Fruit fly (Drosophila melanogaster): ENCODE data around the gene CG32246.

The CG32246 gene

DNA sequence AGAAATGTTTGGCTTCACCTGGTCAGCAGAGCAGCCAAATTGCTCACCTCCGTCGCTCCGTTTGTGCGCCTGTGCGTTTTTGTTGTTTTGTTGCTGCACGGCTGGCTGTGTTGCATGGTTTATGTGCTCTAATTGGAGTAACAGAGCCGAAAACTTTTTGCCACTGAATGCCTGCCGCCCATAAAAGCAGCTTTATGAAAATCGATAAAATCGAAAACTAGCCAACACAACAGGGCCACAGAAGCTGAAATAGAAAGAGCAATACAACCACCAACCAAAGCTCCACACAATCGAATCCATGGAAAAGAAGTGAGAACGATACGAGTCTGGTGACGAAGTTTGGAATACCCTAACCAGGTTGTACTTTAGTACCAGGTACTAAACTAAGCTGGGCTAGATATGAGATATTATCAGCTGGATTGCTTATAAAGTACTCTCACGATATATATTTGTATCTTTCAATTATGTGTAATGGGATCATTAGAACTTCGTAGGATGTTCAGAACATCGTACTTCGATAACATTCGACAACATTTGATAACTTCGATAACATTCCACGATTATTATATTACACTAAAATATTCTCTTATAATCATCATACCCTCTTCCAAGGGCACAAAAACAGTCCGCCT is 2.0 kb upstream of the CG32246 start:
- TF ChIP-seq CG7101 (tag; optimal IDR thresholded peaks at IDR 0.05) (no peak), kay (GFP tag; ENCODE audit: borderline replicate concordance) (no peak), Hr96 (GFP tag; optimal IDR thresholded peaks at IDR 0.05) (no peak), CG5204 (GFP tag; optimal IDR thresholded peaks at IDR 0.05) (no peak), bab1 (GFP tag; optimal IDR thresholded peaks at IDR 0.05) (no peak), CG33017 (tag; optimal IDR thresholded peaks at IDR 0.05) (no peak), pad (GFP tag; optimal IDR thresholded peaks at IDR 0.05) (no peak), Mnt (GFP tag; optimal IDR thresholded peaks at IDR 0.05) (no peak), toe (GFP tag; optimal IDR thresholded peaks at IDR 0.05) (no peak), ovo (GFP tag; optimal IDR thresholded peaks at IDR 0.05) (no peak), CG14711 (tag; optimal IDR thresholded peaks at IDR 0.05) (no peak), CG1620 (GFP tag; optimal IDR thresholded peaks at IDR 0.05) (no peak), cic (GFP tag; optimal IDR thresholded peaks at IDR 0.05) (no peak), Clk (GFP tag; optimal IDR thresholded peaks at IDR 0.05) (no peak), CG11617 (GFP tag; optimal IDR thresholded peaks at IDR 0.05) (no peak)

DNA sequence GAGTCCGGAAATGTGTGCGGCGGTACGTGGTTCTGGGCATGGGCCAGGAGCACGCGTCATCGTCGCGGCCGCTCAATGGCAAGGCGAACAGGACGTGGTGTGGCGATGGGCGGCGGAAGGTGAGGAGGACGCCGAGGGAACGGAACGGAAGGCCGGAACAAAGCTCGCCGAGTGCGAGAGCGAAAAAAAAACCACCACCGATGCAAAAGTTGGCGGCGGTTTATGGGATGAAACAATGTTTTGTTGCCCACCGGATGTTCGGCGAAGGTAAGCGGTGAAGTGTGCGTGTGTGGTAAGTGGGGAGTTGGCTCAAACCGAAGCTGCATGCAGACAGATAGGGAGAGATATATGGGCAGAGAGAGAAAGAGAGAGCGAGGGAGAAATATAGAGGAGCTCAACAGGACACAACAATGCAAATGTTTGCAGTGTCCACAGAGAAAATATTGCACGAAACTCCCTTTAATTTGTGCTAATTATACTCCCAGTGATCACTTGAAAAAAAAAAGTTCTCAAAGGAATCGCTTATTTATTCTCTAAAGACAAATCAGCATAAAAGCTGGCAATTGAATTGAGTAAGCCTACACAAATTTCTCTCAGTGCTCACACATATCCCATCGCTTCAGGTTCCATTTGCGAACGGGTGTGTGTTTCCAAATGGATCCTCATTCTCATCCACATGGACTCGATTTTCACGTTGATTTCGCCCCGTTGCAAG is 1.4 kb upstream of the CG32246 start:
- no peak for TF ChIP-seq Clk (GFP tag; optimal IDR thresholded peaks at IDR 0.05)
- TF ChIP-seq cnc (optimal IDR thresholded peaks at IDR 0.05) = no peak
- no peak for TF ChIP-seq CG12768 (GFP tag; optimal IDR thresholded peaks at IDR 0.05)
- no peak for TF ChIP-seq CG7045 (GFP tag; optimal IDR thresholded peaks at IDR 0.05)
- no peak for TF ChIP-seq bab1 (GFP tag; optimal IDR thresholded peaks at IDR 0.05)
- no peak for TF ChIP-seq toe (GFP tag; optimal IDR thresholded peaks at IDR 0.05)
- no peak for TF ChIP-seq kay (GFP tag; ENCODE audit: borderline replicate concordance)
- no peak for TF ChIP-seq ovo (GFP tag; optimal IDR thresholded peaks at IDR 0.05)
- TF ChIP-seq CG1620 (GFP tag; optimal IDR thresholded peaks at IDR 0.05) = no peak
- TF ChIP-seq Mnt (GFP tag; optimal IDR thresholded peaks at IDR 0.05) = no peak
- no peak for TF ChIP-seq CG11617 (GFP tag; optimal IDR thresholded peaks at IDR 0.05)
- TF ChIP-seq CG33017 (tag; optimal IDR thresholded peaks at IDR 0.05) = no peak
- TF ChIP-seq cic (GFP tag; optimal IDR thresholded peaks at IDR 0.05) = no peak

DNA sequence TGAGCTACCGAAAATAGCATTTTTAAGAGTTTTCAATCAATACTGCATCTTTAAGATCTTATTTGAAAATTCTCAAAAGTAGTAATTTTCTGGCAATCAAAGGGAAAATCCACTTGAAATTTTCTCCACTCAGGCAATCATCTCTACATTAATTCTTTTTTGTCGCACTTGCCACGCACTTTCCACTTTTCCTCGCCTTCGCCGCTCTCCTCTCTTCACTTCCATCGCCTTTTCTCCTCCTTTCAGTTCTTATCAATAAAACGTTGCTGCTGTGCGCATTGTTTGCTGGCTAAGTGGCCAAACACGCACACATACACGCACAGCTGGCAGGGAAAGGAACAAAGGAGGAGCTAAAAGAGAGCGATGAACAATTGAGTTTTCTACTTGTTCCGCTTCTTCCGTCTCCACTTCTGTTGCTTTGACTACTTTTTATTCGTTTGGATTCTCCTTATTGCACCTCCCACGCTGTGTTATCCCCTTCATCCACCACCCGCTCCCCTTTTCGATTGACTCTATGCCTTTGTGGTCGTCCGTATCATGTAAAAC is 2.1 kb downstream of the CG32246 start:
- TF ChIP-seq Mnt (GFP tag; optimal IDR thresholded peaks at IDR 0.05) (no peak), CG12768 (GFP tag; optimal IDR thresholded peaks at IDR 0.05) (no peak), toe (GFP tag; optimal IDR thresholded peaks at IDR 0.05) (no peak), CG14711 (tag; optimal IDR thresholded peaks at IDR 0.05) (no peak), pad (GFP tag; optimal IDR thresholded peaks at IDR 0.05) (no peak), bab1 (GFP tag; optimal IDR thresholded peaks at IDR 0.05) (no peak), ovo (GFP tag; optimal IDR thresholded peaks at IDR 0.05) (no peak), cnc (optimal IDR thresholded peaks at IDR 0.05) (no peak), CG7045 (GFP tag; optimal IDR thresholded peaks at IDR 0.05) (no peak), CG1620 (GFP tag; optimal IDR thresholded peaks at IDR 0.05) (no peak), CG7101 (tag; optimal IDR thresholded peaks at IDR 0.05) (no peak), CG11617 (GFP tag; optimal IDR thresholded peaks at IDR 0.05) (no peak), Clk (GFP tag; optimal IDR thresholded peaks at IDR 0.05) (no peak), Hr96 (GFP tag; optimal IDR thresholded peaks at IDR 0.05) (no peak), CG5204 (GFP tag; optimal IDR thresholded peaks at IDR 0.05) (no peak), kay (GFP tag; ENCODE audit: borderline replicate concordance) (no peak), CG33017 (tag; optimal IDR thresholded peaks at IDR 0.05) (no peak), Crg-1 (GFP tag; optimal IDR thresholded peaks at IDR 0.05) (no peak), tj (GFP tag; optimal IDR thresholded peaks at IDR 0.05) (no peak)

DNA sequence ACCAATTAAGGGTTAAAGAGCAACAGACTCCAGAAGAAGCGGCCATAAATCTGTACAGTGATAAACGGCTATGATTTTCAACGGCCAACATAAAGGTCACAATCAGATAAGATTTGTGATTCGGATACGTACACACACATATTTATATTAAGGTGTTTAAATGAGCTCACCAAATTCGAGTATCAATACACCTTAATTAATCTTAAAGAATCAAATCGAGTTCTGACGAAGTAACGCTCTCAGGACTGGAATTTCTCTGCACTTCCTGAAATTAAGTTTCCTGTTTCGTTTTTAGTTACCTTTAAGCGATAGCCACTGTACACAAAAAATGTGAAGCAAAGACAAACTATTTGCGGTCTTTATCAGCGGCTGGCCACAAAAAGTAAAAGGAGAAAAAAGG is 2.9 kb downstream of the CG32246 start:
- TF ChIP-seq bab1 (GFP tag; optimal IDR thresholded peaks at IDR 0.05) (peak; percentile 4), CG14711 (tag; optimal IDR thresholded peaks at IDR 0.05) (no peak)

DNA sequence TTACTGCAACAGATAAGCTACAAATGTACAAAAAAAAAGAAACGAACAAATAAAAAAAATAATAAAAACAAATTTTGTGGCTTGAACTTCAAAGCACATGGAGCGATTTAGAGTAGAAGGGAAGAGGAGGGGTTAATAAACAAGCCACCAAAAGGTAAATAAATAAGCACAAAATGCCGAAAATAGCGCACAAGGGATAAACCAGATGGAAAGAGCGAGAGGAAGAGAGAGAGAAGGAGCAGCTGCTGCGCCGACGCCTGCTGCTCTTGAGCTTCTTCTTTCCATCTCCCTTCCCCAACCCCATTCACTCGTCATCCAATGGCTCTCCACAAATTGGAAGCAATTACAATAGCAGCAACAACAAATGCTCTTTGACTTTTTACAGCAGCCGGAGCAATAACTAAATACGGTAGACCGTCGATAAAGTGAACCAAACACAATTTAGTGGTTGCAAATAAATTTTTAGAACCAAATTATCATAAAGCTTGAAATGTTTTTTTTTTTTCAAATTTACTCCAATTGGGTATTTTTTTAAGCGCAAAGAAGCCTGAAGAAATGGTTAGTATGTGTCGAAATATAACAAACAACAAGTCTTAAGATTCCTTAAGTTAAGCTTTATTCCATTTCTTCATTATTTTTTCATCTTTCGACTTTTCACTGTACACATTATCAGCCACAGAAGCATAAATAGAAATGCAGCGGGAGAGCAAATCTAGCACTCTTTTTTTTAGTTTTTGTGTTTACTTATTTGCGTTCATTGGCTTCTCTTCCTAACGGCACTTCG is 3.5 kb downstream of the CG32246 start:
- TF ChIP-seq bab1 (GFP tag; optimal IDR thresholded peaks at IDR 0.05) (peak; percentile 73), Crg-1 (GFP tag; optimal IDR thresholded peaks at IDR 0.05) (peak; percentile 32), CG7045 (GFP tag; optimal IDR thresholded peaks at IDR 0.05) (peak; percentile 91), cnc (optimal IDR thresholded peaks at IDR 0.05) (no peak), Hr96 (GFP tag; optimal IDR thresholded peaks at IDR 0.05) (peak; percentile 87), pad (GFP tag; optimal IDR thresholded peaks at IDR 0.05) (peak; percentile 76), tj (GFP tag; optimal IDR thresholded peaks at IDR 0.05) (peak; percentile 39), Clk (GFP tag; optimal IDR thresholded peaks at IDR 0.05) (peak; percentile 60), CG1620 (GFP tag; optimal IDR thresholded peaks at IDR 0.05) (peak; percentile 65), CG14711 (tag; optimal IDR thresholded peaks at IDR 0.05) (peak; percentile 71), ovo (GFP tag; optimal IDR thresholded peaks at IDR 0.05) (peak; percentile 75), kay (GFP tag; ENCODE audit: borderline replicate concordance) (no peak), CG33017 (tag; optimal IDR thresholded peaks at IDR 0.05) (peak; percentile 68), CG11617 (GFP tag; optimal IDR thresholded peaks at IDR 0.05) (peak; percentile 70), CG12768 (GFP tag; optimal IDR thresholded peaks at IDR 0.05) (peak; percentile 85), toe (GFP tag; optimal IDR thresholded peaks at IDR 0.05) (peak; percentile 80), Mnt (GFP tag; optimal IDR thresholded peaks at IDR 0.05) (peak; percentile 21), cic (GFP tag; optimal IDR thresholded peaks at IDR 0.05) (no peak), CG5204 (GFP tag; optimal IDR thresholded peaks at IDR 0.05) (peak; percentile 89), CG7101 (tag; optimal IDR thresholded peaks at IDR 0.05) (peak; percentile 54)

All from whole organism, adult.